Worm (Caenorhabditis elegans): Measurements from ENCODE around the gene col-3.
"Not testable (repeated sequence)": the region's sequence is repeated elsewhere in the genome, so short reads cannot be mapped to it uniquely, and the experiment has no call there.

The col-3 gene

DNA sequence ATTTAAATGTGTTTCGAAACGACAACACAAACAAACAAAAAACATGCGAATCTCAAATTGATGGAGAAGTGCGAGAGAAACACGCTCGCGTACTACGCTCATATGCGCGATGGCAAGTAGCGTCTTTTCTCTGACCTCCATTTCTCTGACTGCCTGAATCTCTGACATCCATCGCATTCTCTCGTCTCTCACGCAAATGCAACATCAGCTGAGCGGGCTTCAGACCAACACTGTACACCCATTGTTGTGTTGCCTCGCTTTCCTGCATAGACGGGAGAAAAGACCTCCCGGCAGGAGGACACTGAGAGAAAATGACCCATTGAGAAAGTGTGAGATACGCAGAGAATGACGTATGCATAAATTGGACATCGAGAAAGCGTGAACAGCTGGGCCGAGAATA lies 42.4 kb upstream of the col-3 start (continued):
- TF ChIP-seq nhr-77 (tag; optimal IDR thresholded peaks at IDR 0.05) (peak; percentile 81), hlh-30 (tag; optimal IDR thresholded peaks at IDR 0.05; ENCODE audit: insufficient read depth) (peak; percentile 91), nhr-11 (tag; optimal IDR thresholded peaks at IDR 0.05) (peak; percentile 55), mdl-1 (tag; optimal IDR thresholded peaks at IDR 0.05) (peak in 1 of 2 experiments; percentile 88), Y75B8A.6 (GFP tag; IDR thresholded peaks at IDR 0.05) (no peak), daf-16 (GFP tag; optimal IDR thresholded peaks at IDR 0.05) (no peak), daf-16 (tag; optimal IDR thresholded peaks at IDR 0.05) (peak; percentile 75), pha-4 (GFP tag; IDR thresholded peaks at IDR 0.05) (no peak), pha-4 (tag; optimal IDR thresholded peaks at IDR 0.05) (peak; percentile 34)

DNA sequence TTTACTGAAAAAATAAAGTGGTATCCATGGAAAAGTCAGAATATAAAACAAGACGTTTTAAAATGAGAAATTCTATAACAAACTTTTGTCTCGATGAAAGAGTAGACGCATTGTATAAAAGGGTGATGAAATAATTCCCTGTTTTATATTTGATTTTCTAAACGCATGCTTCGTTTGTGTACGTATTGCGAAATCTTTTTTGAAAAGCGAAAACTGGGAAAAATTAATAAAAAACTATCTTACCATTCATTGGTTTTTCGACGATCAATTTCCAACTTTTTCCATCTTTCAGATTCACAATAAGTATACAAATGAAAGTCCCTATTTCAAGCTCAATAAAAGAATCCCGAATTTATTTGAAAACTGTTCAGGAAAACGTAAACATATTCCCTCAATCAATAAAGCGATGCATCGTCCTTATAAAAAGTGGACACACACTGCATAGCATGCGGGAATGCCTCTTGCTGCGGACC lies 39.7 kb upstream of the col-3 start, which contains the start of gene C33D9.13:
Gene C33D9.13 (minus strand): TSS at position 423 of the 473 bp plus-strand sequence.
- no peak for TF ChIP-seq lin-38 (GFP tag; IDR thresholded peaks at IDR 0.05)
- TF ChIP-seq ztf-7 (tag; optimal IDR thresholded peaks at IDR 0.05), result no peak
- TF ChIP-seq D1046.2 (GFP tag; IDR thresholded peaks at IDR 0.05), result no peak
- no peak for TF ChIP-seq fos-1 (tag; optimal IDR thresholded peaks at IDR 0.05)
- TF ChIP-seq nhr-237 (tag; optimal IDR thresholded peaks at IDR 0.05), result no peak

DNA sequence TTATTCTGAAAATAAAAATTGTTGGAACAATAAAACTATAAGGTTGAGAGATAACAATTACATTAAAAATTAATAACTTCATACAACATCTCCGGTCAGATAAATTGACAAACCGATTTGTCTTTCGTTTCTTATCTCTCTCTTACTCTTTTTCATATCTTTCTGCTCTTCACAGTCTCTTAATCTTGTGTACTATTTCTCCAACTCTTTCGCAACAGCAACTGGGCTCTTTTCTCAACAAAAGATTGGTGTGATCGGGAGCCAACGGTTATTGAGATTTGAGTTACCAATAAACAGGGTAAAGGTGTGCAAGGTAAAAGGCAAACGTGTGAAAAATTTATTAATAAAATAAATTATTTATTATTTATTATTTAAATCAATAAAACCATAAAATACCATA lies 37.9 kb upstream of the col-3 start, which contains the start of gene C33D9.8:
Gene C33D9.8 (minus strand): TSS at position 99 of the 400 bp plus-strand sequence.
- TF ChIP-seq lsy-2 (tag; optimal IDR thresholded peaks at IDR 0.05) (no peak), daf-16 (GFP tag; optimal IDR thresholded peaks at IDR 0.05) (no peak), daf-16 (tag; optimal IDR thresholded peaks at IDR 0.05) (peak; percentile 24)

DNA sequence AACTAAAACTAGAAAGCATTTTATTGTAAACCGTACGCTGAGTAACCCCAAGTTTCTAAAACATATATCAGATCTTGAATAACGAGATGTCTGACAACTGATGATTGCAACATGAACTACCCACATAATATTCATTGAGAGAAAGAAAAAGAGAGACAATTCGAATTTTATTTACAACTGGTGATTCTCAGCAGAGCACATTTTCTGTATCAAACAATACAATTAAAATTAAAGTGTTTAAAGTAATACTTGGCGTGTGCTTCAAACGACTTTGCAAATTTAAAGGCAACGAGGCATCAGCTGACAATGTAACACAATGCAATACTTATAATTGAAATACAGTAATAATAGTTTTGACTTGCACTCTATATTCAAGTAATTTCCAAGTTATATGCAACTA lies 36.5 kb upstream of the col-3 start, which contains the start of gene C33D9.10:
Gene C33D9.10 (minus strand): TSS at position 101 of the 400 bp plus-strand sequence.
- TF ChIP-seq tag-97 (GFP tag; IDR thresholded peaks at IDR 0.05); unc-130 (GFP tag; optimal IDR thresholded peaks at IDR 0.05); Y48G9A.11 (GFP tag; IDR thresholded peaks at IDR 0.05): not testable (repeated sequence)

DNA sequence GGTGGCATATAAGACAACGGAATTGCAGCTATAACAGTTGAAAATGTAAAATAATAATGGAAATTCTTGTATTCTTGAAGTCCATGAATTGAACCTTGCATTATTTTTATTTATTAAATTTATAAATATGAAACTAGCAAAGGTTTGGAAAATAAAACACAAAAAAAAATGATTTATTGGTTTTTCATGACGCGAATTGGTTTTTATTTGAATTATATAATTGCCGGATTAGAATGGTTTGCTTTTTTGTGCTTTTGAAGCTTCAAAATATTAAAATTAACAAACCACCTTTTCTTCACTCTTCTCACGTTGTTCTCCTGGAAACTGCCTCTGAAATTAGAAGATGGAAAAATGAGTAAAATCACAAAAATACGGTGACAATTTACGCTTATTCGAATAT lies 34.4 kb upstream of the col-3 start, which contains the start of gene sru-35:
Gene sru-35 (minus strand): TSS at position 101 of the 400 bp plus-strand sequence.
- TF ChIP-seq egl-43 (GFP tag; IDR thresholded peaks at IDR 0.05) (no peak), lin-13 (GFP tag; optimal IDR thresholded peaks at IDR 0.05) (no peak), madf-9 (GFP tag; conservative IDR thresholded peaks at IDR 0.05) (no peak)

DNA sequence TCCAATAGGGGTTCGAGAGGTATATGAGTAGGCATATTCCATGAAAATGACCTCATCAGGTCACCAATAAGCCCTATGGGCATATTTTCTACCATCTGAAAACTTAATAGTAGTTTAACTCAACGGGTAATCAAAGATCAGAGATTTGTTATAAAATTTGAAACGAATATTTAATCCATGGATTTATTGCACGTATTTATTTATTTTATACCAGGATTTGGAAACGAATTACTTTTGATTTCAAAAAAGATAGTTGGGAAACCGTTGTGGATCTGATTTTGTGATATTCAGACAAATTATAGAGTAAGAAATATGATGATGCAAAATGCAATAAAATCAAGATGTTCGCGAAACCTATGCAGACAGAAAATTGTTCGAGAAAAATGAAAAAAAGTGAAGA lies 31.8 kb upstream of the col-3 start, which contains the start of gene C33D9.3:
Gene C33D9.3 (minus strand): TSS at position 101 of the 400 bp plus-strand sequence.
- peak in 1 of 2 experiments; percentile 15 for TF ChIP-seq unc-62 (GFP tag; optimal IDR thresholded peaks at IDR 0.05 in 1 of 2)
- TF ChIP-seq unc-62 (tag; optimal IDR thresholded peaks at IDR 0.05), result no peak
- TF ChIP-seq unc-130 (GFP tag; optimal IDR thresholded peaks at IDR 0.05), result no peak

DNA sequence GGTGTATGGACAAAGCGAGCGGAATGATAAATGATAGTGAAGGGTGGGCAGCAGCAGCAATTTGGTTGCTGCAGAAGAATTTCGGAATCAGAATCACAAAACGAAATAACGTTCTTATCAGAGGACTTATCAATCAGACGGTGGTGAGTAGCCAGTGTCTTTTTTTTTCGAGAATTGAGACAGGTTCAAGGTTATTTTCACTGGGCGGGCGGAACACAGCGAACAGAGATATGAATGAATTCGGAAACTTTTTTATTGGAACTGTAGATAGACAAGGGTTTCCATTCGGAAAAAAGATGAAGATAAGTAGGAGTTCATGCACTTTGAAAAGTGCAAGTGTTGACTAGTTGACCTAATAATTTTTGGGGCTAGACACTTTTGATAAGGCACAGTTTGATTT lies 31.4 kb upstream of the col-3 start:
- TF ChIP-seq unc-39 (tag; optimal IDR thresholded peaks at IDR 0.05), result no peak
- TF ChIP-seq cey-2 (tag; optimal IDR thresholded peaks at IDR 0.05; ENCODE audit: borderline replicate concordance, insufficient read depth), result no peak
- peak in 1 of 2 experiments; percentile 19 for TF ChIP-seq lsy-2 (tag; optimal IDR thresholded peaks at IDR 0.05)
- no peak for TF ChIP-seq set-16 (GFP tag; IDR thresholded peaks at IDR 0.05)
- TF ChIP-seq hlh-11 (tag; optimal IDR thresholded peaks at IDR 0.05), result peak; percentile 85
- peak; percentile 25 for TF ChIP-seq hlh-30 (tag; optimal IDR thresholded peaks at IDR 0.05; ENCODE audit: insufficient read depth)
- peak in 1 of 2 experiments; percentile 52 for TF ChIP-seq mdl-1 (tag; optimal IDR thresholded peaks at IDR 0.05)
- TF ChIP-seq daf-12 (tag; optimal IDR thresholded peaks at IDR 0.05), result no peak
- no peak for TF ChIP-seq ceh-82 (tag; optimal IDR thresholded peaks at IDR 0.05)
- TF ChIP-seq Y105C5A.15 (GFP tag; IDR thresholded peaks at IDR 0.05), result no peak
- TF ChIP-seq snpc-1.2 (GFP tag; IDR thresholded peaks at IDR 0.05), result no peak
- peak; percentile 74; the same call in 1 of the 2 replicates for TF ChIP-seq tra-1 (GFP tag; IDR thresholded peaks at IDR 0.05)
- no peak for TF ChIP-seq nhr-10 (tag; optimal IDR thresholded peaks at IDR 0.05)
- TF ChIP-seq aha-1 (tag), result peak; percentile 66
- TF ChIP-seq unc-62 (GFP tag; optimal IDR thresholded peaks at IDR 0.05 in 1 of 2), result peak in 1 of 2 experiments; percentile 97
- no peak for TF ChIP-seq unc-62 (tag; optimal IDR thresholded peaks at IDR 0.05)
- TF ChIP-seq mep-1 (tag; optimal IDR thresholded peaks at IDR 0.05), result no peak
- TF ChIP-seq zfp-3 (GFP tag; conservative IDR thresholded peaks at IDR 0.05), result no peak
- no peak for TF ChIP-seq madf-9 (GFP tag; conservative IDR thresholded peaks at IDR 0.05)
- no peak for TF ChIP-seq nhr-237 (tag; optimal IDR thresholded peaks at IDR 0.05)
- TF ChIP-seq daf-16 (GFP tag; optimal IDR thresholded peaks at IDR 0.05), result no peak
- peak; percentile 26 for TF ChIP-seq daf-16 (tag; optimal IDR thresholded peaks at IDR 0.05)
- TF ChIP-seq mxl-3 (GFP tag; optimal IDR thresholded peaks at IDR 0.05), result peak; percentile 80
- no peak for TF ChIP-seq ama-1 (optimal IDR thresholded peaks at IDR 0.05)
